Fruit fly (Drosophila melanogaster) whole organism, embryonic: ENCODE data around the gene kirre.

Experiments
- Atf3 ChIP-seq: fragments of 200-800 bp; sonication (Bioruptor generic); optimal IDR thresholded peaks from 3 replicates; lab custom pipeline; 2016; ENCODE audit warnings: missing biosample characterization, missing genetic modification characterization
- Bteb2 ChIP-seq: fragments of 200-800 bp; sonication (Bioruptor generic); optimal IDR thresholded peaks from 2 replicates; lab custom pipeline; 2016; ENCODE audit warnings: missing biosample characterization, missing genetic modification characterization
- C15 ChIP-seq: fragments of 200-800 bp; sonication (Bioruptor generic); IDR thresholded peaks from 3 replicates; pipeline ENCODE4 v1.3.6; 2022; ENCODE audit warnings: missing biosample characterization, missing genetic modification characterization
- CG11456 ChIP-seq: fragments of 200-800 bp; sonication (Bioruptor generic); IDR thresholded peaks from 3 replicates; pipeline ENCODE4 v1.3.6; 2022; ENCODE audit warnings: missing biosample characterization, missing genetic modification characterization
- CG11723 ChIP-seq: fragments of 200-800 bp; sonication (Bioruptor generic); optimal IDR thresholded peaks from 2 replicates; lab custom pipeline; 2017; ENCODE audit warnings: missing biosample characterization, mild to moderate bottlenecking, missing genetic modification characterization
- CG12219 ChIP-seq: fragments of 200-800 bp; sonication (Bioruptor generic); optimal IDR thresholded peaks from 3 replicates; lab custom pipeline; 2018; ENCODE audit warnings: missing biosample characterization, mild to moderate bottlenecking, missing genetic modification characterization
- CG12659 ChIP-seq: fragments of 200-800 bp; sonication (Bioruptor generic); optimal IDR thresholded peaks from 3 replicates; lab custom pipeline; 2017; ENCODE audit warnings: mild to moderate bottlenecking, missing biosample characterization, missing genetic modification reagents, missing genetic modification characterization
- CG12942 ChIP-seq: fragments of 200-800 bp; sonication (Bioruptor generic); optimal IDR thresholded peaks from 3 replicates; lab custom pipeline; 2016; ENCODE audit warnings: missing biosample characterization, missing genetic modification characterization
- CG13424 ChIP-seq: fragments of 200-800 bp; sonication (Bioruptor generic); optimal IDR thresholded peaks from 2 replicates; lab custom pipeline; 2019; ENCODE audit warnings: missing biosample characterization, mild to moderate bottlenecking, missing genetic modification characterization, moderate library complexity
- CG15011 ChIP-seq: fragments of 200-800 bp; sonication (Bioruptor generic); optimal IDR thresholded peaks from 3 replicates; lab custom pipeline; 2018; ENCODE audit warnings: missing biosample characterization, mild to moderate bottlenecking, missing genetic modification characterization
- CG15514 ChIP-seq: fragments of 200-800 bp; sonication (Bioruptor generic); optimal IDR thresholded peaks from 3 replicates; lab custom pipeline; 2017; ENCODE audit warnings: missing biosample characterization, missing genetic modification characterization, mild to moderate bottlenecking, moderate library complexity, missing genetic modification reagents
- CG15696 ChIP-seq: fragments of 200-800 bp; sonication (Bioruptor generic); optimal IDR thresholded peaks from 2 replicates; lab custom pipeline; 2019; ENCODE audit warnings: missing biosample characterization, mild to moderate bottlenecking, missing genetic modification characterization, moderate library complexity
- CG16813 ChIP-seq: fragments of 200-800 bp; sonication (Bioruptor generic); IDR thresholded peaks from 3 replicates; pipeline ENCODE4 v1.3.6; 2022; ENCODE audit warnings: missing biosample characterization, missing genetic modification characterization; ENCODE audit not compliant: partially characterized antibody
- CG17328 ChIP-seq: fragments of 200-800 bp; sonication (Bioruptor generic); IDR thresholded peaks from 2 replicates; pipeline ENCODE4 v1.3.6; 2022; ENCODE audit warnings: missing biosample characterization, missing genetic modification characterization
- CG18476 ChIP-seq: fragments of 200-800 bp; sonication (Bioruptor generic); optimal IDR thresholded peaks from 2 replicates; lab custom pipeline; 2016; ENCODE audit warnings: missing biosample characterization, mild to moderate bottlenecking, missing genetic modification characterization
- CG2889 ChIP-seq: fragments of 200-800 bp; sonication (Bioruptor generic); IDR thresholded peaks from 3 replicates; pipeline ENCODE4 v1.3.6; 2022; ENCODE audit warnings: missing biosample characterization, missing genetic modification characterization
- CG4854 ChIP-seq: fragments of 200-800 bp; sonication (Bioruptor generic); optimal IDR thresholded peaks from 2 replicates; lab custom pipeline; 2016; ENCODE audit warnings: missing biosample characterization, missing genetic modification characterization, inconsistent platforms
- CG5953 ChIP-seq: fragments of 200-800 bp; sonication (Bioruptor generic); IDR thresholded peaks from 2 replicates; pipeline ENCODE4 v1.3.6; 2022; ENCODE audit warnings: missing biosample characterization, missing genetic modification characterization
- CG6689 ChIP-seq: fragments of 200-800 bp; sonication (Bioruptor generic); IDR thresholded peaks from 2 replicates; pipeline ENCODE4 v1.3.6; 2022; ENCODE audit warnings: missing biosample characterization, missing genetic modification characterization
- CG9437 ChIP-seq: fragments of 200-800 bp; sonication (Bioruptor generic); optimal IDR thresholded peaks from 2 replicates; lab custom pipeline; 2018; ENCODE audit warnings: missing biosample characterization, mild to moderate bottlenecking, missing genetic modification characterization
- CG9817 ChIP-seq: fragments of 200-800 bp; sonication (Bioruptor generic); optimal IDR thresholded peaks from 2 replicates; lab custom pipeline; 2018; ENCODE audit warnings: missing biosample characterization, mild to moderate bottlenecking, missing genetic modification characterization, moderate library complexity
- CG9932 ChIP-seq: fragments of 200-800 bp; sonication (Bioruptor generic); IDR thresholded peaks from 2 replicates; pipeline ENCODE4 v1.3.6; 2022; ENCODE audit warnings: missing biosample characterization, missing genetic modification characterization
- CkIIα-i1 ChIP-seq: fragments of 200-800 bp; sonication (Bioruptor generic); IDR thresholded peaks from 2 replicates; pipeline ENCODE4 v1.3.6; 2022; ENCODE audit warnings: missing biosample characterization, missing genetic modification characterization
- Dad ChIP-seq: fragments of 200-800 bp; sonication (Bioruptor generic); optimal IDR thresholded peaks from 3 replicates; lab custom pipeline; 2016; ENCODE audit warnings: missing biosample characterization, missing genetic modification characterization
- Ets65A ChIP-seq: fragments of 200-800 bp; sonication (Bioruptor generic); peaks from one replicate; lab custom pipeline; 2016; ENCODE audit warnings: missing biosample characterization, missing genetic modification characterization
- H2.0 ChIP-seq: fragments of 200-800 bp; sonication (Bioruptor generic); IDR thresholded peaks from 2 replicates; pipeline ENCODE4 v1.3.6; 2022; ENCODE audit warnings: missing biosample characterization, missing genetic modification characterization
- Hr39 ChIP-seq: fragments of >200 bp; optimal IDR thresholded peaks from 2 replicates; lab custom pipeline; 2017
- NC2β ChIP-seq: fragments of 200-800 bp; sonication (Bioruptor generic); optimal IDR thresholded peaks from 2 replicates; lab custom pipeline; 2016; ENCODE audit warnings: missing biosample characterization, missing genetic modification characterization
- Stat92E ChIP-seq, 3 experiments: fragments of >200 bp in 2 of 3; fragments of 200-800 bp in 1 of 3; sonication (Bioruptor generic) in 1 of 3; optimal IDR thresholded peaks; 2 replicates each; lab custom pipeline; 2017 to 2019; ENCODE audit warnings: missing biosample characterization in 3 of 3, missing genetic modification characterization in 3 of 3, mild to moderate bottlenecking in 1 of 3, moderate library complexity in 1 of 3
- Tbp ChIP-seq: fragments of >200 bp; optimal IDR thresholded peaks from 2 replicates; lab custom pipeline; 2018; ENCODE audit warnings: missing biosample characterization, missing genetic modification characterization
- az2 ChIP-seq: fragments of 200-800 bp; sonication (Bioruptor generic); optimal IDR thresholded peaks from 3 replicates; lab custom pipeline; 2016; ENCODE audit warnings: missing biosample characterization, missing genetic modification characterization
- bcd ChIP-seq: fragments of 200-800 bp; sonication (Bioruptor generic); optimal IDR thresholded peaks from 2 replicates; lab custom pipeline; 2017; ENCODE audit warnings: missing biosample characterization, mild to moderate bottlenecking, missing genetic modification characterization
- btn ChIP-seq: fragments of 200-800 bp; sonication (Bioruptor generic); optimal IDR thresholded peaks from 2 replicates; lab custom pipeline; 2016; ENCODE audit warnings: missing biosample characterization, missing genetic modification characterization
- chn ChIP-seq: fragments of 200-800 bp; sonication (Bioruptor generic); optimal IDR thresholded peaks from 2 replicates; lab custom pipeline; 2016; ENCODE audit warnings: missing biosample characterization, missing genetic modification characterization
- crc ChIP-seq: fragments of 200-800 bp; sonication (Bioruptor generic); optimal IDR thresholded peaks from 2 replicates; lab custom pipeline; 2016; ENCODE audit warnings: missing biosample characterization, missing genetic modification characterization
- dysf ChIP-seq: fragments of 200-800 bp; sonication (Bioruptor generic); IDR thresholded peaks from 3 replicates; pipeline ENCODE4 v1.3.6; 2022; ENCODE audit warnings: missing biosample characterization, missing genetic modification characterization
- ems ChIP-seq: fragments of 200-800 bp; sonication (Bioruptor generic); optimal IDR thresholded peaks from 3 replicates; lab custom pipeline; 2016; ENCODE audit warnings: missing biosample characterization, missing genetic modification characterization
- fru ChIP-seq: fragments of >200 bp; optimal IDR thresholded peaks from 2 replicates; lab custom pipeline; 2017
- gfzf ChIP-seq: fragments of 200-800 bp; sonication (Bioruptor generic); optimal IDR thresholded peaks from 2 replicates; lab custom pipeline; 2016; ENCODE audit warnings: missing biosample characterization, mild to moderate bottlenecking, missing genetic modification characterization, moderate library complexity
- inv ChIP-seq: fragments of 200-800 bp; sonication (Bioruptor generic); IDR thresholded peaks from 2 replicates; pipeline ENCODE4 v1.3.6; 2022; ENCODE audit warnings: missing biosample characterization, missing genetic modification characterization; ENCODE audit not compliant: partially characterized antibody
- nerfin-1 ChIP-seq: fragments of 200-800 bp; sonication (Bioruptor generic); optimal IDR thresholded peaks from 3 replicates; lab custom pipeline; 2019; ENCODE audit warnings: missing biosample characterization, mild to moderate bottlenecking, missing genetic modification characterization, moderate library complexity
- pb ChIP-seq: fragments of 200-800 bp; sonication (Bioruptor generic); optimal IDR thresholded peaks from 3 replicates; lab custom pipeline; 2016; ENCODE audit warnings: missing biosample characterization, missing genetic modification characterization
- pfk ChIP-seq: fragments of 200-800 bp; sonication (Bioruptor generic); optimal IDR thresholded peaks from 2 replicates; lab custom pipeline; 2018; ENCODE audit warnings: missing biosample characterization, mild to moderate bottlenecking, missing genetic modification characterization, moderate library complexity
- sens ChIP-seq: fragments of 200-800 bp; sonication (Bioruptor generic); peaks from one replicate; lab custom pipeline; 2016; ENCODE audit warnings: missing biosample characterization, missing genetic modification characterization
- sisA ChIP-seq: fragments of 200-800 bp; sonication (Bioruptor generic); IDR thresholded peaks from 2 replicates; pipeline ENCODE4 v1.3.6; 2022; ENCODE audit warnings: missing biosample characterization, missing genetic modification characterization
- ssp ChIP-seq: fragments of 200-800 bp; sonication (Bioruptor generic); IDR thresholded peaks from 2 replicates; pipeline ENCODE4 v1.3.6; 2022; ENCODE audit warnings: missing biosample characterization, missing genetic modification characterization
- stc ChIP-seq: fragments of 200-800 bp; sonication (Bioruptor generic); IDR thresholded peaks from 2 replicates; pipeline ENCODE4 v1.3.6; 2022; ENCODE audit warnings: missing biosample characterization, missing genetic modification characterization
- tgo ChIP-seq: fragments of 200-800 bp; sonication (Bioruptor generic); IDR thresholded peaks from 3 replicates; pipeline ENCODE4 v1.3.6; 2022; ENCODE audit warnings: missing biosample characterization, missing genetic modification characterization
- tna ChIP-seq: fragments of 200-800 bp; sonication (Bioruptor generic); IDR thresholded peaks from 2 replicates; pipeline ENCODE4 v1.3.6; 2022; ENCODE audit warnings: missing biosample characterization, missing genetic modification characterization; ENCODE audit not compliant: partially characterized antibody
- ttk ChIP-seq: fragments of 200-800 bp; sonication (Bioruptor generic); IDR thresholded peaks from 2 replicates; pipeline ENCODE4 v2.1.2; 2022; ENCODE audit warnings: missing biosample characterization, missing genetic modification characterization
- wor ChIP-seq: fragments of 200-800 bp; sonication (Bioruptor generic); IDR thresholded peaks from 2 replicates; pipeline ENCODE4 v1.3.6; 2022; ENCODE audit warnings: missing biosample characterization, missing genetic modification characterization
- z ChIP-seq: fragments of 200-800 bp; sonication (Bioruptor generic); IDR thresholded peaks from 3 replicates; pipeline ENCODE4 v1.3.6; 2022; ENCODE audit warnings: missing biosample characterization, missing genetic modification characterization

Gene kirre

dm6 chrX:2708156-2708734 is 31.9 kb upstream of the kirre start, which contains the start of gene CG2681 (continued):
- TF ChIP-seq nerfin-1 (tag; lab: Kevin White, UChicago) (no peak), H2.0 (peak; percentile 62), CG15011 (GFP tag; lab: Kevin White, UChicago) (no peak), crc (no peak), sisA (GFP tag; lab: Robert Waterston, UW) (peak; percentile 69), CG17328 (GFP tag; lab: Robert Waterston, UW) (peak; percentile 38; the same call in 1 of the 2 replicates), sens (GFP tag; lab: Kevin White, UChicago) (peak; percentile 72), Hr39 (no peak), CG5953 (GFP tag; lab: Robert Waterston, UW) (no peak), CkIIα-i1 (no peak), CG6689 (GFP tag; lab: Robert Waterston, UW) (peak; percentile 56), NC2β (GFP tag; lab: Kevin White, UChicago) (no peak), ssp (GFP tag; lab: Robert Waterston, UW) (0 out of 2 replicates have a peak, but pooled peaks have one; percentile 15), CG18476 (GFP tag; lab: Kevin White, UChicago) (no peak), pb (GFP tag; lab: Kevin White, UChicago) (no peak), CG15696 (tag; lab: Kevin White, UChicago) (no peak), CG12219 (peak; percentile 9), Bteb2 (GFP tag; lab: Kevin White, UChicago) (no peak), Stat92E (GFP tag; optimal IDR thresholded peaks at IDR 0.05; lab: Kevin White, UChicago) (no peak), stc (GFP tag; lab: Robert Waterston, UW) (peak; percentile 61; the same call in 1 of the 2 replicates), CG15514 (GFP tag; lab: Kevin White, UChicago) (peak; percentile 58), CG9437 (GFP tag; lab: Kevin White, UChicago) (peak; percentile 28), CG13424 (tag; lab: Kevin White, UChicago) (peak; percentile 3), CG16813 (GFP tag; lab: Robert Waterston, UW) (no peak), CG12659 (GFP tag; lab: Kevin White, UChicago) (peak; percentile 29), tgo (GFP tag; lab: Robert Waterston, UW) (peak; percentile 37; the same call in 2 of the 3 replicates), ttk (GFP tag; lab: Robert Waterston, UW) (peak; percentile 43), az2 (peak; percentile 32), CG9817 (no peak), CG2889 (GFP tag; lab: Robert Waterston, UW) (0 out of 3 replicates have a peak, but pooled peaks have one; percentile 48), CG12942 (GFP tag; lab: Kevin White, UChicago) (no peak), gfzf (no peak), CG9932 (GFP tag; lab: Robert Waterston, UW) (peak; percentile 53), ems (GFP tag; lab: Kevin White, UChicago) (no peak), dysf (GFP tag; lab: Robert Waterston, UW) (peak; percentile 68), tna (GFP tag; lab: Robert Waterston, UW) (no peak), Atf3 (GFP tag; lab: Kevin White, UChicago) (no peak), inv (GFP tag; lab: Robert Waterston, UW) (no peak), CG4854 (GFP tag; lab: Kevin White, UChicago) (no peak), Dad (GFP tag; lab: Kevin White, UChicago) (no peak), C15 (no peak), wor (GFP tag; lab: Robert Waterston, UW) (peak; percentile 24; the same call in 1 of the 2 replicates), CG11723 (no peak), bcd (GFP tag; lab: Kevin White, UChicago) (peak; percentile 7), fru (no peak), Tbp (GFP tag; lab: Kevin White, UChicago) (no peak), CG11456 (GFP tag; lab: Robert Waterston, UW) (peak; percentile 80), pfk (GFP tag; lab: Kevin White, UChicago) (no peak), z (GFP tag; lab: Robert Waterston, UW) (no peak), btn (GFP tag; lab: Kevin White, UChicago) (no peak), Ets65A (peak; percentile 94), chn (GFP tag; lab: Kevin White, UChicago) (no peak)
